Worm (Caenorhabditis elegans) whole organism, late embryonic: ENCODE measurements around the gene ceh-89.

ENCODE experiments used
- C08G9.2 ChIP-seq: sonication (generic microtip); optimal IDR thresholded peaks from 2 replicates; lab custom pipeline; 2016; ENCODE audit warnings: mild to moderate bottlenecking, missing genetic modification characterization, moderate library complexity, missing compliant biosample characterization
- C38D4.7 ChIP-seq: fragments of 200-800 bp; sonication (Bioruptor generic); optimal IDR thresholded peaks from 2 replicates; lab custom pipeline; 2018; ENCODE audit warnings: mild to moderate bottlenecking, missing genetic modification characterization, moderate library complexity, missing compliant biosample characterization
- F13H6.1 ChIP-seq: sonication (generic microtip); optimal IDR thresholded peaks from 2 replicates; lab custom pipeline; 2016; ENCODE audit warnings: missing genetic modification characterization, missing compliant biosample characterization
- K02D7.2 ChIP-seq: sonication (generic microtip); optimal IDR thresholded peaks from 2 replicates; lab custom pipeline; 2017; ENCODE audit warnings: mild to moderate bottlenecking, missing genetic modification characterization, missing compliant biosample characterization
- K09A11.1 ChIP-seq: sonication (generic microtip); optimal IDR thresholded peaks from 2 replicates; lab custom pipeline; 2017; ENCODE audit warnings: antibody characterized with exemption, mild to moderate bottlenecking, missing genetic modification characterization, missing compliant biosample characterization; ENCODE audit not compliant: insufficient read depth
- T23F11.4 ChIP-seq: fragments of 200-800 bp; sonication (Bioruptor generic); optimal IDR thresholded peaks from 2 replicates; lab custom pipeline; 2018; ENCODE audit warnings: mild to moderate bottlenecking, missing genetic modification characterization, missing compliant biosample characterization
- Y22D7AL.16 ChIP-seq: sonication (generic microtip); optimal IDR thresholded peaks from 2 replicates; lab custom pipeline; 2016; ENCODE audit warnings: missing genetic modification characterization, missing compliant biosample characterization
- ama-1 ChIP-seq: fragments of 150-350 bp; optimal IDR thresholded peaks from 2 replicates; lab custom pipeline; 2014
- ceh-18 ChIP-seq: sonication (generic microtip); optimal IDR thresholded peaks from 2 replicates; lab custom pipeline; 2016; ENCODE audit warnings: missing genetic modification characterization, missing compliant biosample characterization
- ceh-19 ChIP-seq: fragments of 200-800 bp; sonication (Bioruptor generic); optimal IDR thresholded peaks from 2 replicates; lab custom pipeline; 2018; ENCODE audit warnings: mild to moderate bottlenecking, missing genetic modification characterization, missing compliant biosample characterization
- ceh-2 ChIP-seq: sonication (generic microtip); optimal IDR thresholded peaks from 2 replicates; lab custom pipeline; 2016; ENCODE audit warnings: missing genotype, missing genetic modification characterization, missing compliant biosample characterization
- ceh-30 ChIP-seq: fragments of 150-350 bp; optimal IDR thresholded peaks from 2 replicates; lab custom pipeline; 2014; ENCODE audit warnings: missing biosample characterization, missing genetic modification characterization
- ceh-31 ChIP-seq: sonication (generic microtip); optimal IDR thresholded peaks from 2 replicates; lab custom pipeline; 2016; ENCODE audit warnings: missing genetic modification characterization, missing compliant biosample characterization
- ceh-34 ChIP-seq: sonication (generic microtip); optimal IDR thresholded peaks from 2 replicates; lab custom pipeline; 2016; ENCODE audit warnings: mild to moderate bottlenecking, missing genetic modification characterization, missing compliant biosample characterization
- ceh-45 ChIP-seq: fragments of 200-800 bp; sonication (Bioruptor generic); IDR thresholded peaks from 2 replicates; pipeline ENCODE4 v1.3.6; 2022; ENCODE audit warnings: missing genetic modification reagents, missing genetic modification characterization, missing compliant biosample characterization
- ceh-48 ChIP-seq: sonication (generic microtip); optimal IDR thresholded peaks from 2 replicates; lab custom pipeline; 2016; ENCODE audit warnings: missing genetic modification characterization, inconsistent platforms, missing compliant biosample characterization
- che-1 ChIP-seq: sonication (generic microtip); optimal IDR thresholded peaks from 2 replicates; lab custom pipeline; 2016; ENCODE audit warnings: mild to moderate bottlenecking, missing genetic modification characterization, missing compliant biosample characterization
- dmd-4 ChIP-seq: sonication (generic microtip); optimal IDR thresholded peaks from 2 replicates; lab custom pipeline; 2016; ENCODE audit warnings: borderline replicate concordance, missing genetic modification characterization, missing compliant biosample characterization
- dve-1 ChIP-seq: sonication (generic microtip); optimal IDR thresholded peaks from 2 replicates; lab custom pipeline; 2017; ENCODE audit warnings: antibody characterized with exemption, mild to moderate bottlenecking, missing genetic modification characterization, missing compliant biosample characterization
- elt-4 ChIP-seq: sonication (generic microtip); optimal IDR thresholded peaks from 2 replicates; lab custom pipeline; 2016; ENCODE audit warnings: missing genetic modification characterization, missing compliant biosample characterization
- ets-4 ChIP-seq: sonication (generic microtip); optimal IDR thresholded peaks from 2 replicates; lab custom pipeline; 2016; ENCODE audit warnings: missing genetic modification characterization, missing compliant biosample characterization
- fax-1 ChIP-seq: sonication (generic microtip); optimal IDR thresholded peaks from 2 replicates; lab custom pipeline; 2016; ENCODE audit warnings: missing genotype, missing genetic modification characterization, missing compliant biosample characterization
- gmeb-2 ChIP-seq: sonication (generic microtip); optimal IDR thresholded peaks from 2 replicates; lab custom pipeline; 2016; ENCODE audit warnings: missing genetic modification characterization, inconsistent platforms, missing compliant biosample characterization
- hlh-15 ChIP-seq: sonication (generic microtip); optimal IDR thresholded peaks from 2 replicates; lab custom pipeline; 2016; ENCODE audit warnings: missing genetic modification characterization, missing compliant biosample characterization
- hlh-30 ChIP-seq: sonication (generic microtip); optimal IDR thresholded peaks from 2 replicates; lab custom pipeline; 2017; ENCODE audit warnings: antibody characterized with exemption, missing genetic modification characterization, missing compliant biosample characterization; ENCODE audit not compliant: insufficient read depth
- hlh-8 ChIP-seq: sonication (generic microtip); optimal IDR thresholded peaks from 2 replicates; lab custom pipeline; 2016; ENCODE audit warnings: missing genotype, missing genetic modification characterization, missing compliant biosample characterization
- lin-11 ChIP-seq: fragments of 200-800 bp; sonication (Bioruptor generic); optimal IDR thresholded peaks from 2 replicates; lab custom pipeline; 2018; ENCODE audit warnings: mild to moderate bottlenecking, missing genetic modification characterization, missing compliant biosample characterization
- madf-2 ChIP-seq: sonication (generic microtip); optimal IDR thresholded peaks from 2 replicates; lab custom pipeline; 2017; ENCODE audit warnings: missing genetic modification characterization, missing compliant biosample characterization
- nfya-1 ChIP-seq: sonication (generic microtip); optimal IDR thresholded peaks from 2 replicates; lab custom pipeline; 2017; ENCODE audit warnings: missing genetic modification characterization, mild to moderate bottlenecking, missing compliant biosample characterization, antibody characterized with exemption, moderate library complexity
- nhr-11 ChIP-seq: fragments of 150-350 bp; optimal IDR thresholded peaks from 2 replicates; lab custom pipeline; 2014; ENCODE audit warnings: missing biosample characterization, missing genetic modification characterization
- npax-4 ChIP-seq: sonication (generic microtip); optimal IDR thresholded peaks from 2 replicates; lab custom pipeline; 2016; ENCODE audit warnings: missing genetic modification characterization, missing compliant biosample characterization
- odd-2 ChIP-seq: sonication (generic microtip); optimal IDR thresholded peaks from 2 replicates; lab custom pipeline; 2017; ENCODE audit warnings: antibody characterized with exemption, mild to moderate bottlenecking, missing genetic modification characterization, missing compliant biosample characterization
- pag-3 ChIP-seq: sonication (generic microtip); optimal IDR thresholded peaks from 2 replicates; lab custom pipeline; 2016; ENCODE audit warnings: missing compliant biosample characterization, missing genetic modification characterization, borderline replicate concordance
- pat-9 ChIP-seq: fragments of 200-800 bp; sonication (Bioruptor generic); optimal IDR thresholded peaks from 2 replicates; lab custom pipeline; 2018; ENCODE audit warnings: mild to moderate bottlenecking, missing genetic modification characterization, moderate library complexity, missing compliant biosample characterization
- pha-2 ChIP-seq: sonication (generic microtip); optimal IDR thresholded peaks from 2 replicates; lab custom pipeline; 2017; ENCODE audit warnings: mild to moderate bottlenecking, missing genetic modification characterization, missing compliant biosample characterization
- pha-4 ChIP-seq: fragments of 150-350 bp; optimal IDR thresholded peaks from 2 replicates; lab custom pipeline; 2018; ENCODE audit warnings: missing biosample characterization, missing genetic modification reagents, missing genetic modification characterization
- pqm-1 ChIP-seq: sonication (generic microtip); optimal IDR thresholded peaks from 2 replicates; lab custom pipeline; 2016; ENCODE audit warnings: missing genetic modification characterization, missing compliant biosample characterization
- pros-1 ChIP-seq: fragments of 150-350 bp; optimal IDR thresholded peaks from 2 replicates; lab custom pipeline; 2014; ENCODE audit warnings: missing biosample characterization, missing genetic modification reagents, missing genetic modification characterization
- rnt-1 ChIP-seq: sonication (generic microtip); optimal IDR thresholded peaks from 2 replicates; lab custom pipeline; 2016; ENCODE audit warnings: missing genetic modification characterization, missing compliant biosample characterization
- sdc-2 ChIP-seq: sonication (generic microtip); optimal IDR thresholded peaks from 2 replicates; lab custom pipeline; 2016; ENCODE audit warnings: missing genotype, missing genetic modification characterization, missing compliant biosample characterization
- sox-2 ChIP-seq: fragments of 200-800 bp; sonication (Bioruptor generic); IDR thresholded peaks from 2 replicates; pipeline ENCODE4 v1.3.6; 2022; ENCODE audit warnings: missing genetic modification reagents, missing genetic modification characterization, missing compliant biosample characterization
- tbx-2 ChIP-seq: sonication (generic microtip); optimal IDR thresholded peaks from 2 replicates; lab custom pipeline; 2016; ENCODE audit warnings: missing genetic modification characterization, missing compliant biosample characterization
- tbx-7 ChIP-seq: sonication (generic microtip); optimal IDR thresholded peaks from 2 replicates; lab custom pipeline; 2016; ENCODE audit warnings: missing genotype, missing genetic modification characterization, missing compliant biosample characterization
- unc-3 ChIP-seq, 2 experiments: fragments of 200-800 bp in 1 of 2; sonication (Bioruptor generic) in 1 of 2; sonication (generic microtip) in 1 of 2; conservative IDR thresholded peaks in 1 of 2; optimal IDR thresholded peaks in 1 of 2; 2 replicates each; pipeline versions ENCODE4 v1.3.6 to Lab custom; 2016 to 2022; ENCODE audit warnings: missing compliant biosample characterization in 2 of 2, missing genetic modification characterization in 2 of 2, missing genetic modification reagents in 1 of 2
- unc-55 ChIP-seq: sonication (generic microtip); optimal IDR thresholded peaks from 2 replicates; lab custom pipeline; 2017; ENCODE audit warnings: missing biosample characterization, missing genetic modification reagents, missing genetic modification characterization
- unc-86 ChIP-seq: sonication (generic microtip); optimal IDR thresholded peaks from 2 replicates; lab custom pipeline; 2016; ENCODE audit warnings: missing genetic modification characterization, missing compliant biosample characterization
- zip-5 ChIP-seq: sonication (generic microtip); optimal IDR thresholded peaks from 2 replicates; lab custom pipeline; 2016; ENCODE audit warnings: missing genetic modification characterization, missing compliant biosample characterization
- ztf-16 ChIP-seq: sonication (generic microtip); optimal IDR thresholded peaks from 2 replicates; lab custom pipeline; 2017; ENCODE audit warnings: missing genetic modification characterization, missing compliant biosample characterization

ceh-89 gene

ce11 chrX:14173850-14174249 lies 32.1 kb downstream of the ceh-89 start, which contains the start of gene idhb-1:
idhb-1 (minus strand) TSS chrX:14174063.
- TF ChIP-seq pha-4 (no peak), ceh-31 (tag; lab: Kevin White, UChicago) (peak; percentile 50), ets-4 (tag; lab: Kevin White, UChicago) (no peak), unc-3 (GFP tag; conservative IDR thresholded peaks at IDR 0.05; lab: Robert Waterston, UW) (no peak), unc-3 (tag; optimal IDR thresholded peaks at IDR 0.05; lab: Kevin White, UChicago) (no peak), hlh-8 (tag; lab: Kevin White, UChicago) (no peak), pqm-1 (no peak), che-1 (tag; lab: Kevin White, UChicago) (no peak), npax-4 (no peak), sox-2 (GFP tag; lab: Robert Waterston, UW) (no peak), ceh-48 (peak; percentile 83), odd-2 (tag; lab: Kevin White, UChicago) (no peak), zip-5 (tag; lab: Kevin White, UChicago) (no peak), hlh-15 (tag; lab: Kevin White, UChicago) (no peak), T23F11.4 (no peak), nfya-1 (tag; lab: Kevin White, UChicago) (peak; percentile 67), unc-86 (tag; lab: Kevin White, UChicago) (no peak), unc-55 (GFP tag; lab: Kevin White, UChicago) (no peak), nhr-11 (tag; lab: Kevin White, UChicago) (no peak), ceh-18 (tag; lab: Kevin White, UChicago) (peak; percentile 46), K02D7.2 (tag; lab: Kevin White, UChicago) (no peak), gmeb-2 (tag; lab: Kevin White, UChicago) (no peak), ceh-45 (GFP tag; lab: Robert Waterston, UW) (no peak), ama-1 (lab: Kevin White, UChicago) (no peak), tbx-2 (tag; lab: Kevin White, UChicago) (peak; percentile 54), ceh-34 (tag; lab: Kevin White, UChicago) (peak; percentile 39), pag-3 (tag; lab: Kevin White, UChicago) (no peak), F13H6.1 (no peak), fax-1 (tag; lab: Kevin White, UChicago) (no peak), dve-1 (peak; percentile 39), sdc-2 (peak; percentile 54), lin-11 (no peak), elt-4 (tag; lab: Kevin White, UChicago) (no peak), pros-1 (no peak), pat-9 (tag; lab: Kevin White, UChicago) (no peak), pha-2 (no peak), C08G9.2 (tag; lab: Kevin White, UChicago) (no peak), ceh-30 (tag; lab: Kevin White, UChicago) (no peak), hlh-30 (tag; lab: Kevin White, UChicago) (peak; percentile 37)
- TF ChIP-seq, all 69 proteins: peak for 9

DNA sequence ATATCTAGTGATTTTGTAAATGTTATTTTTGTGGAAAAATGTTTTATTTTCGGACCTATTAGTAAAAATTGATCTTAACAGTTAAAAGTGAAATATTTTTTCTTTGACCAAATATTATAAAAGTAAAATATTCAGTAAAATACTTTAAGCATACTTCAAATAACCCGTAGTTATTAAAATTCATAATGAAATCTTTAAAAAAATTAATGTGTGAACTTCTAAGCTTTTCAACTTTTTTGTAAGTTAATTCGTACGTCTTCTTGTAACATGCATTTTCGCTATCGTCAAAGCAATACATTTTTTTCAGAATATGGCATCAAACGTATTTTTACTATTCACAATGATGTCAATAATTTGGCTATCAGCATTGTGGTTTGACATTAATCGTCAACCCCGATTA lies 34.0 kb downstream of the ceh-89 start, which contains the start of gene C37E2.2:
TSS of gene C37E2.2 (plus strand) at position 301 of the 400 bp plus-strand sequence.
- TF ChIP-seq sdc-2 (no peak), tbx-7 (no peak), unc-55 (GFP tag; lab: Kevin White, UChicago) (no peak), dmd-4 (tag; lab: Kevin White, UChicago) (no peak), K09A11.1 (no peak), ztf-16 (tag; lab: Kevin White, UChicago) (no peak), unc-86 (tag; lab: Kevin White, UChicago) (no peak), C38D4.7 (GFP tag; lab: Kevin White, UChicago) (no peak), pag-3 (tag; lab: Kevin White, UChicago) (no peak), ceh-2 (no peak), ceh-19 (GFP tag; lab: Kevin White, UChicago) (no peak), pha-2 (no peak), sox-2 (GFP tag; lab: Robert Waterston, UW) (no peak), madf-2 (tag; lab: Kevin White, UChicago) (no peak), che-1 (tag; lab: Kevin White, UChicago) (no peak), pqm-1 (no peak), rnt-1 (no peak), Y22D7AL.16 (tag; lab: Kevin White, UChicago) (no peak)
